Fruit fly (Drosophila melanogaster) whole organism: Measurements from ENCODE around the gene pon.

Source experiments
- Dll ChIP-seq: fragments of >200 bp; optimal IDR thresholded peaks from 2 replicates; lab custom pipeline; 2017
- psq ChIP-seq: fragments of >200 bp; optimal IDR thresholded peaks from 2 replicates; lab custom pipeline; 2017
- usp ChIP-seq: fragments of >200 bp; optimal IDR thresholded peaks from 2 replicates; lab custom pipeline; 2017; ENCODE audit warnings: missing biosample characterization, missing genetic modification characterization, mixed read lengths

DNA sequence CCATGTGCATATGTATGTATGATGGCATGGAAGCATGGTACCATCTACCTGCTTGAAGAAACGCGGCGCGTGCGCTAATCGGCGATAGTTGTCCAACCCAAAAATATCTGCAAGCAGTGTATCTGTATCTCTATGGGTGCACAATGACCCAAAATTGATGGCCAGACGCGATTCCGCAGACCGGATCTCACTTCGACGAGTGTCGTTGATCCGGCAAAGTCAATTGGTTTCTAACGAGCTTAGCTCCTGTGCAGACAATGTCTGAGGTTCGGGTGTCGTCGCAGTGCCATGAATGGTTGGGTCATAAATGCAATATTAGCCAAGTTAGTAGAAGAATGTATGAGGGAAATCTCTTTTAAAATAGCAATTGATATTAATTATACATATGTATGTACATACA is 22.5 kb upstream of the pon start:
- TF ChIP-seq Dll (lab: Kevin White, UChicago) (no peak), usp (GFP tag; lab: Kevin White, UChicago) (no peak), psq (lab: Kevin White, UChicago) (no peak)
